Worm (Caenorhabditis elegans) whole organism, mixed stage, embryonic: ENCODE results near the gene clc-6.

Source experiments
- M03D4.4 ChIP-seq: sonication (generic microtip); optimal IDR thresholded peaks from 2 replicates; lab custom pipeline; 2017; ENCODE audit warnings: mild to moderate bottlenecking, missing genetic modification characterization, missing compliant biosample characterization
- bed-3 ChIP-seq: fragments of 200-800 bp; sonication (Bioruptor generic); optimal IDR thresholded peaks from 3 replicates; lab custom pipeline; 2018; ENCODE audit warnings: mild to moderate bottlenecking, missing genetic modification characterization, moderate library complexity, missing compliant biosample characterization
- ceh-43 ChIP-seq: fragments of 200-800 bp; sonication (Bioruptor generic); optimal IDR thresholded peaks from 2 replicates; lab custom pipeline; 2018; ENCODE audit warnings: mild to moderate bottlenecking, missing genetic modification characterization, moderate library complexity, missing compliant biosample characterization
- ceh-83 ChIP-seq: fragments of 200-800 bp; sonication (Bioruptor generic); optimal IDR thresholded peaks from 2 replicates; lab custom pipeline; 2018; ENCODE audit warnings: mild to moderate bottlenecking, missing genetic modification characterization, missing compliant biosample characterization
- ces-1 ChIP-seq: fragments of 150-350 bp; optimal IDR thresholded peaks from 2 replicates; lab custom pipeline; 2014; ENCODE audit warnings: missing biosample characterization, missing genetic modification reagents, missing genetic modification characterization
- cnd-1 ChIP-seq: fragments of 200-800 bp; sonication (Bioruptor generic); optimal IDR thresholded peaks from 2 replicates; lab custom pipeline; 2018; ENCODE audit warnings: mild to moderate bottlenecking, missing genetic modification characterization, missing compliant biosample characterization
- drap-1 ChIP-seq: fragments of 200-800 bp; sonication (Bioruptor generic); optimal IDR thresholded peaks from 3 replicates; lab custom pipeline; 2018; ENCODE audit warnings: mild to moderate bottlenecking, missing genetic modification characterization, missing compliant biosample characterization
- elt-1 ChIP-seq: sonication (generic microtip); optimal IDR thresholded peaks from 2 replicates; lab custom pipeline; 2017; ENCODE audit warnings: missing genetic modification characterization, mild to moderate bottlenecking, missing compliant biosample characterization, antibody characterized with exemption, moderate library complexity, borderline replicate concordance; ENCODE audit not compliant: insufficient read depth
- elt-3 ChIP-seq: fragments of 150-350 bp; optimal IDR thresholded peaks from 2 replicates; lab custom pipeline; 2014; ENCODE audit warnings: missing biosample characterization, missing genetic modification characterization
- flh-1 ChIP-seq: fragments of 200-800 bp; sonication (Bioruptor generic); optimal IDR thresholded peaks from 2 replicates; lab custom pipeline; 2018; ENCODE audit warnings: mild to moderate bottlenecking, missing genetic modification characterization, moderate library complexity, missing compliant biosample characterization
- ham-2 ChIP-seq: fragments of 200-800 bp; sonication (Bioruptor generic); optimal IDR thresholded peaks from 2 replicates; lab custom pipeline; 2018; ENCODE audit warnings: mild to moderate bottlenecking, missing genetic modification characterization, missing compliant biosample characterization
- hlh-1 ChIP-seq: fragments of 150-350 bp; optimal IDR thresholded peaks from 2 replicates; lab custom pipeline; 2014; ENCODE audit warnings: missing biosample characterization, missing genetic modification reagents, missing genetic modification characterization
- lin-13 ChIP-seq: fragments of 150-350 bp; optimal IDR thresholded peaks from 2 replicates; lab custom pipeline; 2014; ENCODE audit warnings: missing biosample characterization, missing genetic modification characterization
- lin-32 ChIP-seq: fragments of 200-800 bp; sonication (Bioruptor generic); optimal IDR thresholded peaks from 2 replicates; lab custom pipeline; 2018; ENCODE audit warnings: mild to moderate bottlenecking, missing genetic modification characterization, missing compliant biosample characterization
- lsy-2 ChIP-seq: fragments of 150-350 bp; optimal IDR thresholded peaks from 2 replicates; lab custom pipeline; 2014; ENCODE audit warnings: missing biosample characterization, missing genetic modification characterization
- mab-5 ChIP-seq: fragments of 150-350 bp; optimal IDR thresholded peaks from 2 replicates; lab custom pipeline; 2014; ENCODE audit warnings: missing biosample characterization, missing genetic modification characterization
- mep-1 ChIP-seq: fragments of 150-350 bp; optimal IDR thresholded peaks from 2 replicates; lab custom pipeline; 2017; ENCODE audit warnings: missing biosample characterization, missing genetic modification reagents, missing genetic modification characterization, inconsistent platforms
- mls-2 ChIP-seq: sonication (generic microtip); optimal IDR thresholded peaks from 2 replicates; lab custom pipeline; 2016; ENCODE audit warnings: mild to moderate bottlenecking, missing genetic modification characterization, moderate library complexity, missing compliant biosample characterization
- nhr-2 ChIP-seq: fragments of 150-350 bp; optimal IDR thresholded peaks from 2 replicates; lab custom pipeline; 2014; ENCODE audit warnings: missing biosample characterization, missing genetic modification characterization
- nhr-28 ChIP-seq: fragments of 150-350 bp; optimal IDR thresholded peaks from 2 replicates; lab custom pipeline; 2014; ENCODE audit warnings: missing biosample characterization, missing genetic modification characterization
- nhr-76 ChIP-seq: sonication (generic microtip); optimal IDR thresholded peaks from 2 replicates; lab custom pipeline; 2017; ENCODE audit warnings: missing biosample characterization, missing genetic modification characterization
- pha-4 ChIP-seq: fragments of 150-350 bp; optimal IDR thresholded peaks from 2 replicates; lab custom pipeline; 2018; ENCODE audit warnings: missing biosample characterization, missing genetic modification reagents, missing genetic modification characterization
- sem-2 ChIP-seq: fragments of 200-800 bp; sonication (Bioruptor generic); optimal IDR thresholded peaks from 2 replicates; lab custom pipeline; 2018; ENCODE audit warnings: mild to moderate bottlenecking, missing genetic modification characterization, missing compliant biosample characterization
- snpc-4 ChIP-seq: fragments of 150-350 bp; optimal IDR thresholded peaks from 2 replicates; lab custom pipeline; 2014; ENCODE audit warnings: missing biosample characterization, missing genetic modification characterization
- sptf-1 ChIP-seq: sonication (generic microtip); optimal IDR thresholded peaks from 2 replicates; lab custom pipeline; 2017; ENCODE audit warnings: mild to moderate bottlenecking, missing genetic modification characterization, moderate library complexity, missing compliant biosample characterization
- tbx-8 ChIP-seq: fragments of 200-800 bp; sonication (Bioruptor generic); optimal IDR thresholded peaks from 2 replicates; lab custom pipeline; 2018; ENCODE audit warnings: mild to moderate bottlenecking, missing genetic modification characterization, moderate library complexity, missing compliant biosample characterization
- unc-120 ChIP-seq: sonication (generic microtip); optimal IDR thresholded peaks from 2 replicates; lab custom pipeline; 2017; ENCODE audit warnings: missing genetic modification characterization, missing compliant biosample characterization; ENCODE audit not compliant: poor library complexity, severe bottlenecking
- unc-39 ChIP-seq: fragments of 150-350 bp; optimal IDR thresholded peaks from 2 replicates; lab custom pipeline; 2014; ENCODE audit warnings: missing biosample characterization, missing genetic modification characterization
- unc-62 ChIP-seq: fragments of 150-350 bp; optimal IDR thresholded peaks from 2 replicates; lab custom pipeline; 2014; ENCODE audit warnings: missing biosample characterization, missing genetic modification reagents, missing genetic modification characterization
- zip-8 ChIP-seq: fragments of 150-350 bp; optimal IDR thresholded peaks from 2 replicates; lab custom pipeline; 2014; ENCODE audit warnings: missing biosample characterization, missing genetic modification characterization
- ztf-11 ChIP-seq: fragments of 150-350 bp; optimal IDR thresholded peaks from 2 replicates; lab custom pipeline; 2014; ENCODE audit warnings: missing biosample characterization, missing genetic modification characterization

clc-6 gene

ce11 chrV:11167745-11168144 is 28.3 kb downstream of the clc-6 start:
- no peak for TF ChIP-seq ham-2 (GFP tag; lab: Kevin White, UChicago)
- no peak for TF ChIP-seq unc-39 (tag; lab: Kevin White, UChicago)
- no peak for TF ChIP-seq zip-8
- TF ChIP-seq ces-1 (GFP tag; lab: Kevin White, UChicago) = no peak
- TF ChIP-seq nhr-28 (tag; lab: Kevin White, UChicago) = no peak
- TF ChIP-seq sptf-1 (tag; lab: Kevin White, UChicago) = no peak
- TF ChIP-seq mls-2 (tag; lab: Kevin White, UChicago) = no peak
- TF ChIP-seq lin-13 (tag; lab: Kevin White, UChicago) = no peak
- no peak for TF ChIP-seq M03D4.4 (tag; lab: Kevin White, UChicago)
- TF ChIP-seq nhr-76 = no peak
- no peak for TF ChIP-seq ztf-11 (tag; lab: Kevin White, UChicago)
- no peak for TF ChIP-seq drap-1 (GFP tag; lab: Kevin White, UChicago)
- no peak for TF ChIP-seq elt-1 (tag; lab: Kevin White, UChicago)
- no peak for TF ChIP-seq hlh-1 (tag; lab: Kevin White, UChicago)
- no peak for TF ChIP-seq bed-3 (GFP tag; lab: Kevin White, UChicago)
- TF ChIP-seq flh-1 = no peak

- TF ChIP-seq lsy-2 (tag; lab: Kevin White, UChicago) (no peak), M03D4.4 (tag; lab: Kevin White, UChicago) (no peak), ceh-83 (GFP tag; lab: Kevin White, UChicago) (no peak), mls-2 (tag; lab: Kevin White, UChicago) (no peak)
Observed at ce11 chrV:11164475-11164874, 31.5 kb downstream of the clc-6 start, which contains the start of gene srg-40. Gene srg-40 (minus strand): TSS chrV:11164575.

- TF ChIP-seq sem-2 (GFP tag; lab: Kevin White, UChicago) (no peak), unc-62 (GFP tag; lab: Kevin White, UChicago) (no peak), pha-4 (no peak), ceh-83 (GFP tag; lab: Kevin White, UChicago) (no peak), lsy-2 (tag; lab: Kevin White, UChicago) (no peak), nhr-76 (no peak), cnd-1 (tag; lab: Kevin White, UChicago) (no peak), mep-1 (no peak), ceh-43 (no peak), sptf-1 (tag; lab: Kevin White, UChicago) (no peak), ham-2 (GFP tag; lab: Kevin White, UChicago) (no peak), elt-3 (tag; lab: Kevin White, UChicago) (no peak), drap-1 (GFP tag; lab: Kevin White, UChicago) (no peak), nhr-2 (tag; lab: Kevin White, UChicago) (no peak)
Observed at ce11 chrV:11161791-11162190, 34.2 kb downstream of the clc-6 start, which contains the start of gene srg-41. Gene srg-41 (minus strand): TSS chrV:11161891.

ce11 chrV:11157947-11158346 is 38.1 kb downstream of the clc-6 start, which contains the start of gene srg-42:
Gene srg-42 (minus strand): TSS chrV:11158047.
- no peak for TF ChIP-seq mep-1
- TF ChIP-seq flh-1 = no peak
- TF ChIP-seq nhr-76 = no peak

ce11 chrV:11156589-11156988 is 39.4 kb downstream of the clc-6 start:
- TF ChIP-seq flh-1 (no peak), M03D4.4 (tag; lab: Kevin White, UChicago) (no peak), cnd-1 (tag; lab: Kevin White, UChicago) (no peak), tbx-8 (GFP tag; lab: Kevin White, UChicago) (no peak), hlh-1 (tag; lab: Kevin White, UChicago) (no peak), ceh-83 (GFP tag; lab: Kevin White, UChicago) (no peak), mab-5 (tag; lab: Kevin White, UChicago) (no peak), elt-1 (tag; lab: Kevin White, UChicago) (no peak), drap-1 (GFP tag; lab: Kevin White, UChicago) (no peak), zip-8 (no peak), nhr-76 (no peak), snpc-4 (tag; lab: Kevin White, UChicago) (no peak), unc-62 (GFP tag; lab: Kevin White, UChicago) (no peak), unc-120 (tag; lab: Kevin White, UChicago) (no peak), lin-32 (GFP tag; lab: Kevin White, UChicago) (no peak), nhr-2 (tag; lab: Kevin White, UChicago) (no peak), elt-3 (tag; lab: Kevin White, UChicago) (no peak)
